Worm (Caenorhabditis elegans): ENCODE results near the gene C06E1.11.

C06E1.11 gene

ce11 chrIII:8571845-8572244 lies 44.6 kb downstream of the C06E1.11 start:
- TF ChIP-seq nhr-12 (tag; optimal IDR thresholded peaks at IDR 0.05), result no peak
- no peak for TF ChIP-seq lin-11 (tag; optimal IDR thresholded peaks at IDR 0.05)
- TF ChIP-seq crh-2 (tag; optimal IDR thresholded peaks at IDR 0.05), result no peak
- TF ChIP-seq nhr-25 (tag; optimal IDR thresholded peaks at IDR 0.05), result peak; percentile 35
- no peak for TF ChIP-seq nhr-6 (tag; optimal IDR thresholded peaks at IDR 0.05)
- no peak for TF ChIP-seq nhr-10 (tag; optimal IDR thresholded peaks at IDR 0.05)
- peak; percentile 49 for TF ChIP-seq blmp-1 (tag; optimal IDR thresholded peaks at IDR 0.05; ENCODE audit: insufficient read depth)

DNA sequence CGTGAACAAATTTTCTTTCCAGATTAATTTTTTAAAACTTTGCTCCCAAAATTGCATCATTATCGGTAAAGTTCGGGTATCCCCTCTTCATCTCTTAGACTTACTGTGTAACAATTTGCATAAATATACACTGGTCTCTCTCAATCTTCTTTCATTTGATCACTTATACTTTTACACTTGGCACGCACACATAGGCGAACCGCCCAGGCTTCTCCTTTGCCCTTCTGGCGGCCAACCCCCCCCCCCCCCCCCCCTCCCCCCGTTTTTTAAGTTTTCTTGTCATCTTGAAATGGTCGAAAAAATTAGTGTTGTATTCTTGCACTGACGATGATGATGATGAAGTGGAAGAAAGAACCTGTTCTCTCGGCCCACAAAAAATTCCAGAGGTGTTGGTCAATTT lies 46.2 kb downstream of the C06E1.11 start:
- TF ChIP-seq Y55F3AM.14 (GFP tag; optimal IDR thresholded peaks at IDR 0.05) (no peak), peb-1 (tag; optimal IDR thresholded peaks at IDR 0.05) (no peak), ztf-1 (GFP tag; conservative IDR thresholded peaks at IDR 0.05) (no peak)

Measured in whole organism, L2 larva.